Worm (Caenorhabditis elegans) whole organism, L4 larva: ENCODE results near the gene cest-13.

Experiments used
- D1046.2 ChIP-seq: fragments of 200-800 bp; sonication (Bioruptor generic); IDR thresholded peaks from 2 replicates; pipeline ENCODE4 v1.3.6; 2022; ENCODE audit warnings: missing genetic modification characterization, missing compliant biosample characterization
- F10B5.3 ChIP-seq: sonication (generic microtip); optimal IDR thresholded peaks from 2 replicates; lab custom pipeline; 2016; ENCODE audit warnings: mild to moderate bottlenecking, missing genetic modification characterization, missing compliant biosample characterization
- Y105C5A.15 ChIP-seq: fragments of 200-800 bp; sonication (Bioruptor generic); IDR thresholded peaks from 2 replicates; pipeline ENCODE4 v1.3.6; 2022; ENCODE audit warnings: missing genetic modification characterization, missing compliant biosample characterization
- Y48G9A.11 ChIP-seq: fragments of 200-800 bp; sonication (Bioruptor generic); IDR thresholded peaks from 2 replicates; pipeline ENCODE4 v1.3.6; 2022; ENCODE audit warnings: missing genetic modification reagents, missing genetic modification characterization, missing compliant biosample characterization
- Y75B8A.6 ChIP-seq: fragments of 200-800 bp; sonication (Bioruptor generic); IDR thresholded peaks from 2 replicates; pipeline ENCODE4 v1.3.6; 2022; ENCODE audit warnings: missing genetic modification reagents, missing genetic modification characterization, missing compliant biosample characterization
- ZK337.2 ChIP-seq: fragments of 200-800 bp; sonication (Bioruptor generic); IDR thresholded peaks from 2 replicates; pipeline ENCODE4 v1.3.6; 2022; ENCODE audit warnings: missing genetic modification reagents, missing genetic modification characterization, missing compliant biosample characterization
- ZK546.5 ChIP-seq, 2 experiments: sonication (generic microtip); optimal IDR thresholded peaks; 2 replicates each; lab custom pipeline; 2017; ENCODE audit warnings: missing biosample characterization in 2 of 2, missing genetic modification characterization in 2 of 2
- ama-1 ChIP-seq: fragments of 150-350 bp; optimal IDR thresholded peaks from 2 replicates; lab custom pipeline; 2014; ENCODE audit warnings: inconsistent platforms, mixed read lengths
- arid-1 ChIP-seq: fragments of 200-800 bp; sonication (Bioruptor generic); conservative IDR thresholded peaks from 2 replicates; pipeline ENCODE4 v1.3.6; 2022; ENCODE audit warnings: missing genetic modification reagents, missing genetic modification characterization, missing compliant biosample characterization
- attf-4 ChIP-seq: sonication (generic microtip); optimal IDR thresholded peaks from 3 replicates; lab custom pipeline; 2017; ENCODE audit warnings: missing biosample characterization, missing genetic modification characterization
- ceh-28 ChIP-seq: fragments of 150-350 bp; optimal IDR thresholded peaks from 2 replicates; lab custom pipeline; 2014; ENCODE audit warnings: missing biosample characterization, missing genetic modification reagents, missing genetic modification characterization
- ceh-32 ChIP-seq: sonication (generic microtip); optimal IDR thresholded peaks from 2 replicates; lab custom pipeline; 2016; ENCODE audit warnings: mild to moderate bottlenecking, missing genetic modification characterization, missing compliant biosample characterization; ENCODE audit not compliant: poor library complexity
- ces-1 ChIP-seq: fragments of 150-350 bp; sonication (generic microtip); optimal IDR thresholded peaks from 4 replicates; lab custom pipeline; 2014; ENCODE audit warnings: missing biosample characterization, missing genetic modification reagents, missing genetic modification characterization
- cey-2 ChIP-seq: sonication (generic microtip); optimal IDR thresholded peaks from 3 replicates; lab custom pipeline; 2017; ENCODE audit warnings: missing genetic modification characterization, mild to moderate bottlenecking, missing compliant biosample characterization, antibody characterized with exemption, borderline replicate concordance; ENCODE audit not compliant: insufficient read depth
- daf-12 ChIP-seq: fragments of 150-350 bp; optimal IDR thresholded peaks from 2 replicates; lab custom pipeline; 2014; ENCODE audit warnings: missing biosample characterization, missing genetic modification reagents, missing genetic modification characterization
- daf-16 ChIP-seq, 3 experiments: sonication (generic microtip); optimal IDR thresholded peaks; 2 replicates each; lab custom pipeline; 2016 to 2017; ENCODE audit warnings: missing genetic modification characterization in 3 of 3, missing genetic modification reagents in 3 of 3, mild to moderate bottlenecking in 2 of 3, missing compliant biosample characterization in 2 of 3, missing biosample characterization in 1 of 3, moderate library complexity in 1 of 3
- daf-19 ChIP-seq: fragments of 200-800 bp; sonication (Bioruptor generic); conservative IDR thresholded peaks from 2 replicates; pipeline ENCODE4 v1.3.6; 2022; ENCODE audit warnings: missing genetic modification characterization, missing compliant biosample characterization
- dmd-6 ChIP-seq: fragments of 200-800 bp; sonication (Bioruptor generic); IDR thresholded peaks from 2 replicates; pipeline ENCODE4 v1.3.6; 2022; ENCODE audit warnings: missing genetic modification reagents, missing genetic modification characterization, missing compliant biosample characterization
- duxl-1 ChIP-seq: sonication (generic microtip); optimal IDR thresholded peaks from 2 replicates; lab custom pipeline; 2016; ENCODE audit warnings: mild to moderate bottlenecking, missing genetic modification characterization, moderate library complexity, missing compliant biosample characterization; ENCODE audit not compliant: poor library complexity
- dve-1 ChIP-seq: sonication (generic microtip); optimal IDR thresholded peaks from 2 replicates; lab custom pipeline; 2017; ENCODE audit warnings: antibody characterized with exemption, mild to moderate bottlenecking, missing genetic modification characterization, missing compliant biosample characterization; ENCODE audit not compliant: insufficient read depth
- egl-43 ChIP-seq: fragments of 200-800 bp; sonication (Bioruptor generic); IDR thresholded peaks from 2 replicates; pipeline ENCODE4 v1.3.6; 2022; ENCODE audit warnings: missing genetic modification reagents, missing genetic modification characterization, missing compliant biosample characterization
- hlh-11 ChIP-seq: fragments of 200-800 bp; sonication (Bioruptor generic); optimal IDR thresholded peaks from 2 replicates; lab custom pipeline; 2018; ENCODE audit warnings: mild to moderate bottlenecking, missing genetic modification characterization, missing compliant biosample characterization
- jun-1 ChIP-seq: fragments of 150-350 bp; optimal IDR thresholded peaks from 2 replicates; lab custom pipeline; 2014; ENCODE audit warnings: missing biosample characterization, missing genetic modification reagents, missing genetic modification characterization
- lim-7 ChIP-seq: fragments of 200-800 bp; sonication (Bioruptor generic); IDR thresholded peaks from 2 replicates; pipeline ENCODE4 v1.3.6; 2022; ENCODE audit warnings: missing genetic modification characterization, missing compliant biosample characterization
- mdt-29 ChIP-seq: fragments of 200-800 bp; sonication (Bioruptor generic); IDR thresholded peaks from 2 replicates; pipeline ENCODE4 v1.3.6; 2022; ENCODE audit warnings: missing genetic modification reagents, missing genetic modification characterization, missing compliant biosample characterization
- mep-1 ChIP-seq: fragments of 150-350 bp; sonication (generic microtip); optimal IDR thresholded peaks from 3 replicates; lab custom pipeline; 2014; ENCODE audit warnings: missing biosample characterization, missing genetic modification characterization
- mes-2 ChIP-seq: sonication (generic microtip); optimal IDR thresholded peaks from 2 replicates; lab custom pipeline; 2016; ENCODE audit warnings: missing genotype, mild to moderate bottlenecking, missing genetic modification characterization, missing compliant biosample characterization; ENCODE audit not compliant: poor library complexity, severe bottlenecking
- nhr-10 ChIP-seq: fragments of 150-350 bp; optimal IDR thresholded peaks from 2 replicates; lab custom pipeline; 2014; ENCODE audit warnings: missing biosample characterization, missing genetic modification characterization
- nhr-102 ChIP-seq: sonication (generic microtip); optimal IDR thresholded peaks from 2 replicates; lab custom pipeline; 2016; ENCODE audit warnings: mild to moderate bottlenecking, missing genetic modification characterization, moderate library complexity, missing compliant biosample characterization
- nhr-111 ChIP-seq: fragments of 200-800 bp; sonication (Bioruptor generic); optimal IDR thresholded peaks from 2 replicates; lab custom pipeline; 2018; ENCODE audit warnings: mild to moderate bottlenecking, missing genetic modification characterization, missing compliant biosample characterization
- nhr-237 ChIP-seq: sonication (generic microtip); optimal IDR thresholded peaks from 2 replicates; lab custom pipeline; 2017; ENCODE audit warnings: missing biosample characterization, missing genetic modification characterization
- nhr-25 ChIP-seq: sonication (generic microtip); optimal IDR thresholded peaks from 2 replicates; lab custom pipeline; 2017; ENCODE audit warnings: missing genetic modification characterization, mild to moderate bottlenecking, missing compliant biosample characterization, antibody characterized with exemption, moderate library complexity, borderline replicate concordance; ENCODE audit not compliant: insufficient read depth
- nhr-28 ChIP-seq: fragments of 150-350 bp; optimal IDR thresholded peaks from 2 replicates; lab custom pipeline; 2014; ENCODE audit warnings: missing biosample characterization, missing genetic modification characterization
- nhr-41 ChIP-seq: fragments of 200-800 bp; sonication (Bioruptor generic); IDR thresholded peaks from 2 replicates; pipeline ENCODE4 v1.3.6; 2022; ENCODE audit warnings: missing genetic modification reagents, missing genetic modification characterization, missing compliant biosample characterization
- nhr-42 ChIP-seq: fragments of 200-800 bp; sonication (Bioruptor generic); IDR thresholded peaks from 2 replicates; pipeline ENCODE4 v1.3.6; 2022; ENCODE audit warnings: missing genetic modification characterization, missing compliant biosample characterization
- nhr-48 ChIP-seq: sonication (generic microtip); optimal IDR thresholded peaks from 2 replicates; lab custom pipeline; 2016; ENCODE audit warnings: mild to moderate bottlenecking, missing genetic modification characterization, missing compliant biosample characterization
- pha-4 ChIP-seq, 2 experiments: fragments of 150-350 bp in 1 of 2; fragments of 200-800 bp in 1 of 2; sonication (Bioruptor generic) in 1 of 2; IDR thresholded peaks in 1 of 2; optimal IDR thresholded peaks in 1 of 2; 2 replicates each; pipeline versions ENCODE4 v1.3.6 to Lab custom; 2014 to 2022; ENCODE audit warnings: missing genetic modification characterization in 2 of 2, missing genetic modification reagents in 2 of 2, missing biosample characterization in 1 of 2, missing compliant biosample characterization in 1 of 2
- snpc-1.2 ChIP-seq: fragments of 200-800 bp; sonication (Bioruptor generic); IDR thresholded peaks from 2 replicates; pipeline ENCODE4 v1.3.6; 2022; ENCODE audit warnings: missing genetic modification reagents, missing genetic modification characterization, missing compliant biosample characterization
- spr-1 ChIP-seq: sonication (generic microtip); optimal IDR thresholded peaks from 2 replicates; lab custom pipeline; 2016; ENCODE audit warnings: mild to moderate bottlenecking, missing genetic modification characterization, missing compliant biosample characterization
- spr-3 ChIP-seq: fragments of 200-800 bp; sonication (Bioruptor generic); optimal IDR thresholded peaks from 2 replicates; lab custom pipeline; 2018; ENCODE audit warnings: mild to moderate bottlenecking, missing genetic modification characterization, missing compliant biosample characterization
- tag-97 ChIP-seq: fragments of 200-800 bp; sonication (Bioruptor generic); IDR thresholded peaks from 2 replicates; pipeline ENCODE4 v1.3.6; 2022; ENCODE audit warnings: missing genetic modification characterization, missing compliant biosample characterization
- unc-39 ChIP-seq: sonication (generic microtip); optimal IDR thresholded peaks from 2 replicates; lab custom pipeline; 2017; ENCODE audit warnings: missing biosample characterization, missing genetic modification characterization
- unc-62 ChIP-seq, 3 experiments: fragments of 150-350 bp in 1 of 3; sonication (generic microtip); optimal IDR thresholded peaks in 2 of 3; peaks in 1 of 3; 1 replicate in 1 of 3; 2 replicates in 2 of 3; lab custom pipeline; 2014 to 2017; ENCODE audit warnings: missing biosample characterization in 3 of 3, missing genetic modification characterization in 3 of 3, missing genetic modification reagents in 3 of 3, missing genotype in 1 of 3
- vab-7 ChIP-seq: fragments of 200-800 bp; sonication (Bioruptor generic); IDR thresholded peaks from 2 replicates; pipeline ENCODE4 v1.3.6; 2022; ENCODE audit warnings: missing genetic modification reagents, missing genetic modification characterization, missing compliant biosample characterization
- zag-1 ChIP-seq: fragments of 150-350 bp; optimal IDR thresholded peaks from 2 replicates; lab custom pipeline; 2014; ENCODE audit warnings: missing biosample characterization, missing genetic modification characterization
- zip-11 ChIP-seq: fragments of 200-800 bp; sonication (Bioruptor generic); IDR thresholded peaks from 2 replicates; pipeline ENCODE4 v1.3.6; 2022; ENCODE audit warnings: missing genetic modification characterization, missing compliant biosample characterization
- zip-2 ChIP-seq: fragments of 150-350 bp; optimal IDR thresholded peaks from 2 replicates; lab custom pipeline; 2014; ENCODE audit warnings: missing biosample characterization, missing genetic modification characterization
- ztf-11 ChIP-seq: fragments of 150-350 bp; optimal IDR thresholded peaks from 2 replicates; lab custom pipeline; 2014; ENCODE audit warnings: missing biosample characterization, missing genetic modification characterization

The cest-13 gene

DNA sequence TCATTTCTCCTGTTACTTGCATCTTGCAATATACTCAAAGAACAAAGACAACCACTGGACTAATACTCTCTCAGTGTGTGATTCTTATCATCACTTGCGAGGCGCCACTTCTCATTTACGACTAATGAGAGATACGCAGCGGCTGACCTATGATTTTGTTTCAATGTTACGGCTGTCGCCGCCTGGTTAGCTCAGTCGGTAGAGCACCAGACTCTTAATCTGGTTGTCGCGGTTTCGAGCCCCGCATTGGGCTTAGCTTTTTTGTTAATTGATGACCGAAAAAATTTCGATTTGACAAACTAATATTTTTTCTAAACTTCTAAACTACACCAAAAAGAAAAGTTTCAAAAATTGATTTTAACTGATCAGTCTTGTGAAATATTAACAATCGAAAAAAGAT, 43.7 kb upstream of the cest-13 start (continued):
- 0 out of 2 replicates have a peak, but pooled peaks have one; percentile 29 for TF ChIP-seq D1046.2 (GFP tag; lab: Robert Waterston, UW)
- TF ChIP-seq attf-4 (tag; lab: Kevin White, UChicago) = no peak
- peak; percentile 58 for TF ChIP-seq snpc-1.2 (GFP tag; lab: Robert Waterston, UW)
- no peak for TF ChIP-seq cey-2 (tag; lab: Kevin White, UChicago)
- 0 out of 2 replicates have a peak, but pooled peaks have one; percentile 47 for TF ChIP-seq daf-19 (GFP tag; lab: Robert Waterston, UW)
- peak; percentile 46 for TF ChIP-seq hlh-11 (tag; lab: Kevin White, UChicago)
- TF ChIP-seq mes-2 (tag; lab: Kevin White, UChicago) = no peak
- no peak for TF ChIP-seq arid-1
- TF ChIP-seq jun-1 (tag; lab: Kevin White, UChicago) = no peak
- no peak for TF ChIP-seq zag-1 (tag; lab: Kevin White, UChicago)
- no peak for TF ChIP-seq nhr-102 (tag; lab: Kevin White, UChicago)
- TF ChIP-seq ceh-32 (tag; lab: Kevin White, UChicago) = no peak
- no peak for TF ChIP-seq Y48G9A.11 (GFP tag; lab: Robert Waterston, UW)
- TF ChIP-seq dve-1 (tag; lab: Kevin White, UChicago) = peak; percentile 31
- no peak for TF ChIP-seq ztf-11
- peak; percentile 3 for TF ChIP-seq duxl-1 (tag; lab: Kevin White, UChicago)
- TF ChIP-seq egl-43 (GFP tag; lab: Robert Waterston, UW) = no peak
- 0 out of 2 replicates have a peak, but pooled peaks have one; percentile 40 for TF ChIP-seq nhr-42 (GFP tag; lab: Robert Waterston, UW)
- no peak for TF ChIP-seq zip-11 (GFP tag; lab: Robert Waterston, UW)
- no peak for TF ChIP-seq unc-62 (GFP tag; optimal IDR thresholded peaks at IDR 0.05 in 1 of 2; lab: Kevin White, UChicago)
- no peak for TF ChIP-seq unc-62 (tag; optimal IDR thresholded peaks at IDR 0.05; lab: Kevin White, UChicago)
- 0 out of 2 replicates have a peak, but pooled peaks have one; percentile 15 for TF ChIP-seq Y105C5A.15 (GFP tag; lab: Robert Waterston, UW)
- no peak for TF ChIP-seq spr-3 (GFP tag; lab: Kevin White, UChicago)
- no peak for TF ChIP-seq daf-12 (tag; lab: Kevin White, UChicago)
- TF ChIP-seq spr-1 = no peak
- TF ChIP-seq ZK337.2 (GFP tag; lab: Robert Waterston, UW) = no peak
- no peak for TF ChIP-seq nhr-111
- peak; percentile 73; the same call in 1 of the 2 replicates for TF ChIP-seq pha-4 (GFP tag; IDR thresholded peaks at IDR 0.05; lab: Robert Waterston, UW)
- no peak for TF ChIP-seq pha-4 (tag; optimal IDR thresholded peaks at IDR 0.05; lab: Kevin White, UChicago)
- TF ChIP-seq nhr-237 (tag; lab: Kevin White, UChicago) = no peak
- TF ChIP-seq nhr-10 = no peak
- no peak for TF ChIP-seq ces-1 (GFP tag; lab: Kevin White, UChicago)
- no peak for TF ChIP-seq nhr-48 (tag; lab: Kevin White, UChicago)
- 0 out of 2 replicates have a peak, but pooled peaks have one; percentile 65 for TF ChIP-seq nhr-41 (GFP tag; lab: Robert Waterston, UW)
- TF ChIP-seq lim-7 (GFP tag; lab: Robert Waterston, UW) = 0 out of 2 replicates have a peak, but pooled peaks have one; percentile 40
- TF ChIP-seq ama-1 (lab: Kevin White, UChicago) = no peak
- peak; percentile 44; the same call in 1 of the 2 replicates for TF ChIP-seq dmd-6 (GFP tag; lab: Robert Waterston, UW)
- TF ChIP-seq tag-97 (GFP tag; lab: Robert Waterston, UW) = no peak
- no peak for TF ChIP-seq ZK546.5 (tag; optimal IDR thresholded peaks at IDR 0.05; lab: Kevin White, UChicago)
- no peak for TF ChIP-seq mep-1 (tag; lab: Kevin White, UChicago)
- TF ChIP-seq unc-39 (tag; lab: Kevin White, UChicago) = no peak
- peak; percentile 7 for TF ChIP-seq nhr-28
- TF ChIP-seq vab-7 (GFP tag; lab: Robert Waterston, UW) = peak; percentile 57; the same call in 1 of the 2 replicates
- no peak for TF ChIP-seq zip-2 (tag; lab: Kevin White, UChicago)
- TF ChIP-seq daf-16 (GFP tag; optimal IDR thresholded peaks at IDR 0.05; lab: Kevin White, UChicago) = peak; percentile 11 to 58
- TF ChIP-seq daf-16 (tag; optimal IDR thresholded peaks at IDR 0.05; lab: Kevin White, UChicago) = peak; percentile 73
- no peak for TF ChIP-seq nhr-25 (tag; lab: Kevin White, UChicago)
- no peak for TF ChIP-seq mdt-29 (GFP tag; lab: Robert Waterston, UW)
- TF ChIP-seq F10B5.3 (tag; lab: Kevin White, UChicago) = no peak
- 0 out of 2 replicates have a peak, but pooled peaks have one; percentile 23 for TF ChIP-seq Y75B8A.6
- no peak for TF ChIP-seq ceh-28 (tag; lab: Kevin White, UChicago)
